Worm (Caenorhabditis elegans): ENCODE results near the gene glb-28.

DNA sequence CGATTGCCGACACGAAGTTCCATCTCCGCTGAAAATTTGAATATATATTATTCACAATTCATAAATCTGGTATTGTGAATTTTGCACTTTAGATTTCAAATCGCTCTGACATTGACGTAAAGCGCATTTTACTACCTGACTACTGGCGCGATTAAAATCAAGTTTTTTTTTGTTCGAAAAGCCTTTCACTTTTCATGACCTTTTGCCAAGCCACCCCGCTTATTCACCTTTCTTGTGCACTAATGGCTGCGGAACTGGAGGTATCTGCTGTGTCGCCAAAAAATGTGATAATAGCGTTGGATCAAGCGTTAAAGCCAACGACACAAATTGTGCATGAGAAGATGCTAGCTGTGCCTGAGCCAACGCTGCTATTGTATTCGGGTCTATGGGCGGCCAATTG is 44.1 kb downstream of the glb-28 start:
- TF ChIP-seq ama-1 (optimal IDR thresholded peaks at IDR 0.05) = peak; percentile 16
- no peak for TF ChIP-seq F13C5.2 (tag; optimal IDR thresholded peaks at IDR 0.05)
- no peak for TF ChIP-seq ets-7 (tag; optimal IDR thresholded peaks at IDR 0.05)
- no peak for TF ChIP-seq aly-1 (tag; optimal IDR thresholded peaks at IDR 0.05)
- TF ChIP-seq flt-1 (GFP tag; IDR thresholded peaks at IDR 0.05) = no peak
- TF ChIP-seq sea-1 (GFP tag; conservative IDR thresholded peaks at IDR 0.05) = no peak
- no peak for TF ChIP-seq pes-1 (GFP tag; IDR thresholded peaks at IDR 0.05)
